Worm (Caenorhabditis elegans): ENCODE results near the gene C16D2.3.

ce11 chrII:9148079-9148478 lies 10.2 kb downstream of the C16D2.3 start:
- no peak for TF ChIP-seq madf-9 (GFP tag; conservative IDR thresholded peaks at IDR 0.05)
- TF ChIP-seq lin-38 (GFP tag; IDR thresholded peaks at IDR 0.05), result no peak
- no peak for TF ChIP-seq snpc-4 (tag; optimal IDR thresholded peaks at IDR 0.05)
- TF ChIP-seq lin-15B (tag; optimal IDR thresholded peaks at IDR 0.05), result no peak
- TF ChIP-seq dve-1 (tag; optimal IDR thresholded peaks at IDR 0.05; ENCODE audit: insufficient read depth), result no peak
- no peak for TF ChIP-seq zfp-3 (GFP tag; conservative IDR thresholded peaks at IDR 0.05)
- no peak for TF ChIP-seq nhr-111 (GFP tag; optimal IDR thresholded peaks at IDR 0.05)
- TF ChIP-seq daf-16 (GFP tag; optimal IDR thresholded peaks at IDR 0.05), result no peak
- TF ChIP-seq daf-16 (tag; optimal IDR thresholded peaks at IDR 0.05), result no peak
- no peak for TF ChIP-seq unc-130 (GFP tag; optimal IDR thresholded peaks at IDR 0.05)
- no peak for TF ChIP-seq ceh-82 (tag; optimal IDR thresholded peaks at IDR 0.05)
- TF ChIP-seq F49E8.2 (tag; optimal IDR thresholded peaks at IDR 0.05; ENCODE audit: borderline replicate concordance), result no peak
